Worm (Caenorhabditis elegans) whole organism, L1 larva: Measurements from ENCODE around the gene spe-49.

Source experiments
- C16A3.4 ChIP-seq: fragments of 150-350 bp; optimal IDR thresholded peaks from 2 replicates; lab custom pipeline; 2014; ENCODE audit warnings: missing biosample characterization, missing genetic modification characterization
- Y116A8C.19 ChIP-seq: sonication (generic microtip); optimal IDR thresholded peaks from 2 replicates; lab custom pipeline; 2016; ENCODE audit warnings: missing compliant biosample characterization, missing genetic modification characterization, borderline replicate concordance
- aha-1 ChIP-seq: fragments of 150-350 bp; optimal IDR thresholded peaks from 2 replicates; lab custom pipeline; 2014; ENCODE audit warnings: missing biosample characterization, missing genetic modification characterization
- alr-1 ChIP-seq: fragments of 200-800 bp; sonication (Bioruptor generic); optimal IDR thresholded peaks from 2 replicates; lab custom pipeline; 2018; ENCODE audit warnings: borderline replicate concordance, mild to moderate bottlenecking, missing genetic modification characterization, missing compliant biosample characterization
- aly-2 ChIP-seq: fragments of 150-350 bp; optimal IDR thresholded peaks from 2 replicates; lab custom pipeline; 2014; ENCODE audit warnings: missing biosample characterization, missing genetic modification characterization
- blmp-1 ChIP-seq: fragments of 150-350 bp; optimal IDR thresholded peaks from 2 replicates; lab custom pipeline; 2014; ENCODE audit warnings: missing biosample characterization, missing genetic modification characterization
- ceh-8 ChIP-seq: fragments of 200-800 bp; sonication (Bioruptor generic); optimal IDR thresholded peaks from 2 replicates; lab custom pipeline; 2018; ENCODE audit warnings: mild to moderate bottlenecking, missing genetic modification characterization, moderate library complexity, missing compliant biosample characterization
- ceh-90 ChIP-seq: sonication (generic microtip); optimal IDR thresholded peaks from 2 replicates; lab custom pipeline; 2016; ENCODE audit warnings: missing genetic modification characterization, missing compliant biosample characterization
- dsc-1 ChIP-seq: sonication (generic microtip); optimal IDR thresholded peaks from 2 replicates; lab custom pipeline; 2016; ENCODE audit warnings: mild to moderate bottlenecking, missing genetic modification characterization, missing compliant biosample characterization
- efl-1 ChIP-seq, 4 experiments: fragments of 150-350 bp; optimal IDR thresholded peaks in 3 of 4; peaks in 1 of 4; 1 replicate in 1 of 4; 2 replicates in 3 of 4; lab custom pipeline; 2014; ENCODE audit warnings: missing biosample characterization in 2 of 4, missing genetic modification characterization in 2 of 4, missing genetic modification reagents in 2 of 4
- elt-2 ChIP-seq: sonication (generic microtip); optimal IDR thresholded peaks from 2 replicates; lab custom pipeline; 2016; ENCODE audit warnings: missing genetic modification characterization, mild to moderate bottlenecking, inconsistent platforms, missing compliant biosample characterization, missing genetic modification reagents
- elt-3 ChIP-seq, 6 experiments: fragments of 150-350 bp in 1 of 6; sonication (generic microtip); optimal IDR thresholded peaks; 2 replicates each; lab custom pipeline; 2017 to 2018; ENCODE audit warnings: missing biosample characterization in 6 of 6, missing genetic modification characterization in 6 of 6, inconsistent platforms in 1 of 6
- ets-5 ChIP-seq: fragments of 200-800 bp; sonication (Bioruptor generic); IDR thresholded peaks from 2 replicates; pipeline ENCODE4 v1.3.6; 2022; ENCODE audit warnings: missing genetic modification characterization, missing compliant biosample characterization
- fkh-10 ChIP-seq: sonication (generic microtip); optimal IDR thresholded peaks from 2 replicates; lab custom pipeline; 2017; ENCODE audit warnings: missing biosample characterization, missing genetic modification reagents, missing genetic modification characterization
- fkh-4 ChIP-seq: sonication (generic microtip); optimal IDR thresholded peaks from 2 replicates; lab custom pipeline; 2016; ENCODE audit warnings: missing compliant biosample characterization, missing genetic modification characterization, borderline replicate concordance
- grh-1 ChIP-seq: fragments of 200-800 bp; sonication (Bioruptor generic); IDR thresholded peaks from 2 replicates; pipeline ENCODE4 v1.3.6; 2022; ENCODE audit warnings: missing genetic modification reagents, missing genetic modification characterization, missing compliant biosample characterization
- hpl-2 ChIP-seq: fragments of 150-350 bp; optimal IDR thresholded peaks from 2 replicates; lab custom pipeline; 2014; ENCODE audit warnings: missing biosample characterization, missing genetic modification reagents, missing genetic modification characterization
- irx-1 ChIP-seq: sonication (generic microtip); optimal IDR thresholded peaks from 2 replicates; lab custom pipeline; 2016; ENCODE audit warnings: missing genetic modification characterization, missing compliant biosample characterization
- jun-1 ChIP-seq: fragments of 150-350 bp; optimal IDR thresholded peaks from 2 replicates; lab custom pipeline; 2014; ENCODE audit warnings: missing biosample characterization, missing genetic modification reagents, missing genetic modification characterization
- lin-13 ChIP-seq: fragments of 150-350 bp; optimal IDR thresholded peaks from 2 replicates; lab custom pipeline; 2014; ENCODE audit warnings: missing biosample characterization, missing genetic modification reagents, missing genetic modification characterization
- lin-14 ChIP-seq: fragments of 200-800 bp; sonication (Bioruptor generic); optimal IDR thresholded peaks from 2 replicates; lab custom pipeline; 2018; ENCODE audit warnings: mild to moderate bottlenecking, missing genetic modification characterization, moderate library complexity, missing compliant biosample characterization
- lin-15B ChIP-seq: fragments of 150-350 bp; sonication (generic microtip); optimal IDR thresholded peaks from 3 replicates; lab custom pipeline; 2014; ENCODE audit warnings: missing biosample characterization, missing genetic modification characterization
- lin-35 ChIP-seq, 2 experiments: fragments of 150-350 bp; optimal IDR thresholded peaks; 2 replicates each; lab custom pipeline; 2014; ENCODE audit warnings: missing biosample characterization in 2 of 2, missing genetic modification characterization in 2 of 2, missing genetic modification reagents in 2 of 2
- lir-3 ChIP-seq: sonication (generic microtip); optimal IDR thresholded peaks from 2 replicates; lab custom pipeline; 2016; ENCODE audit warnings: mild to moderate bottlenecking, missing genetic modification characterization, moderate library complexity, missing compliant biosample characterization; ENCODE audit not compliant: poor library complexity
- lsy-2 ChIP-seq, 2 experiments: fragments of 150-350 bp; optimal IDR thresholded peaks; 2 replicates each; lab custom pipeline; 2014; ENCODE audit warnings: missing biosample characterization in 2 of 2, missing genetic modification characterization in 2 of 2
- mdl-1 ChIP-seq, 2 experiments: fragments of 150-350 bp; optimal IDR thresholded peaks; 2 replicates each; lab custom pipeline; 2014 to 2017; ENCODE audit warnings: missing biosample characterization in 2 of 2, missing genetic modification characterization in 2 of 2, inconsistent platforms in 1 of 2
- mef-2 ChIP-seq: fragments of 150-350 bp; optimal IDR thresholded peaks from 2 replicates; lab custom pipeline; 2014; ENCODE audit warnings: missing biosample characterization, missing genetic modification characterization
- mep-1 ChIP-seq: fragments of 150-350 bp; optimal IDR thresholded peaks from 2 replicates; lab custom pipeline; 2014; ENCODE audit warnings: missing biosample characterization, missing genetic modification characterization
- nhr-19 ChIP-seq: fragments of 200-800 bp; sonication (Bioruptor generic); conservative IDR thresholded peaks from 2 replicates; pipeline ENCODE4 v1.3.6; 2022; ENCODE audit warnings: missing genetic modification characterization, missing compliant biosample characterization
- nhr-20 ChIP-seq: sonication (generic microtip); optimal IDR thresholded peaks from 2 replicates; lab custom pipeline; 2016; ENCODE audit warnings: mild to moderate bottlenecking, missing genetic modification characterization, missing compliant biosample characterization
- nhr-237 ChIP-seq: fragments of 150-350 bp; optimal IDR thresholded peaks from 2 replicates; lab custom pipeline; 2014; ENCODE audit warnings: missing biosample characterization, missing genetic modification characterization
- nhr-28 ChIP-seq: fragments of 150-350 bp; optimal IDR thresholded peaks from 2 replicates; lab custom pipeline; 2014; ENCODE audit warnings: missing biosample characterization, missing genetic modification characterization
- nhr-47 ChIP-seq: sonication (generic microtip); optimal IDR thresholded peaks from 2 replicates; lab custom pipeline; 2016; ENCODE audit warnings: mild to moderate bottlenecking, missing genetic modification characterization, moderate library complexity, missing compliant biosample characterization
- nhr-71 ChIP-seq: sonication (generic microtip); optimal IDR thresholded peaks from 2 replicates; lab custom pipeline; 2016; ENCODE audit warnings: mild to moderate bottlenecking, missing genetic modification characterization, moderate library complexity, missing compliant biosample characterization
- nhr-76 ChIP-seq: sonication (generic microtip); optimal IDR thresholded peaks from 2 replicates; lab custom pipeline; 2017; ENCODE audit warnings: missing biosample characterization, missing genetic modification characterization
- nhr-77 ChIP-seq: fragments of 150-350 bp; optimal IDR thresholded peaks from 2 replicates; lab custom pipeline; 2014; ENCODE audit warnings: missing biosample characterization, missing genetic modification characterization
- nhr-85 ChIP-seq: sonication (generic microtip); peaks from one replicate; lab custom pipeline; 2016; ENCODE audit warnings: missing genetic modification characterization, inconsistent platforms, missing compliant biosample characterization
- nhr-90 ChIP-seq: sonication (generic microtip); optimal IDR thresholded peaks from 2 replicates; lab custom pipeline; 2016; ENCODE audit warnings: mild to moderate bottlenecking, missing genetic modification characterization, missing compliant biosample characterization; ENCODE audit not compliant: poor library complexity
- pag-3 ChIP-seq: sonication (generic microtip); optimal IDR thresholded peaks from 2 replicates; lab custom pipeline; 2017; ENCODE audit warnings: missing genetic modification characterization, mild to moderate bottlenecking, missing compliant biosample characterization, antibody characterized with exemption, borderline replicate concordance; ENCODE audit not compliant: insufficient read depth
- pax-3 ChIP-seq: fragments of 200-800 bp; sonication (Bioruptor generic); optimal IDR thresholded peaks from 2 replicates; lab custom pipeline; 2018; ENCODE audit warnings: mild to moderate bottlenecking, missing genetic modification characterization, moderate library complexity, missing compliant biosample characterization
- pqm-1 ChIP-seq: sonication (generic microtip); optimal IDR thresholded peaks from 3 replicates; lab custom pipeline; 2017; ENCODE audit warnings: missing biosample characterization, missing genetic modification characterization
- snu-23 ChIP-seq: sonication (generic microtip); optimal IDR thresholded peaks from 2 replicates; lab custom pipeline; 2016; ENCODE audit warnings: missing genetic modification characterization, missing compliant biosample characterization
- sox-4 ChIP-seq: sonication (generic microtip); optimal IDR thresholded peaks from 2 replicates; lab custom pipeline; 2016; ENCODE audit warnings: missing genetic modification characterization, missing compliant biosample characterization
- sptf-1 ChIP-seq: fragments of 150-350 bp; optimal IDR thresholded peaks from 2 replicates; lab custom pipeline; 2014; ENCODE audit warnings: missing biosample characterization, missing genetic modification characterization
- sup-37 ChIP-seq: fragments of 200-800 bp; sonication (Bioruptor generic); optimal IDR thresholded peaks from 2 replicates; lab custom pipeline; 2018; ENCODE audit warnings: mild to moderate bottlenecking, missing genetic modification characterization, missing compliant biosample characterization
- tlp-1 ChIP-seq: fragments of 150-350 bp; optimal IDR thresholded peaks from 2 replicates; lab custom pipeline; 2014; ENCODE audit warnings: missing biosample characterization, missing genetic modification characterization
- unc-130 ChIP-seq: fragments of 150-350 bp; optimal IDR thresholded peaks from 2 replicates; lab custom pipeline; 2017; ENCODE audit warnings: missing biosample characterization, missing genetic modification characterization, inconsistent platforms
- xbp-1 ChIP-seq: sonication (generic microtip); optimal IDR thresholded peaks from 2 replicates; lab custom pipeline; 2016; ENCODE audit warnings: missing genetic modification characterization, missing compliant biosample characterization
- zag-1 ChIP-seq: fragments of 150-350 bp; optimal IDR thresholded peaks from 2 replicates; lab custom pipeline; 2014; ENCODE audit warnings: missing biosample characterization, missing genetic modification characterization
- zip-4 ChIP-seq: fragments of 200-800 bp; sonication (Bioruptor generic); optimal IDR thresholded peaks from 2 replicates; lab custom pipeline; 2018; ENCODE audit warnings: mild to moderate bottlenecking, missing genetic modification characterization, moderate library complexity, missing compliant biosample characterization

Gene spe-49

DNA sequence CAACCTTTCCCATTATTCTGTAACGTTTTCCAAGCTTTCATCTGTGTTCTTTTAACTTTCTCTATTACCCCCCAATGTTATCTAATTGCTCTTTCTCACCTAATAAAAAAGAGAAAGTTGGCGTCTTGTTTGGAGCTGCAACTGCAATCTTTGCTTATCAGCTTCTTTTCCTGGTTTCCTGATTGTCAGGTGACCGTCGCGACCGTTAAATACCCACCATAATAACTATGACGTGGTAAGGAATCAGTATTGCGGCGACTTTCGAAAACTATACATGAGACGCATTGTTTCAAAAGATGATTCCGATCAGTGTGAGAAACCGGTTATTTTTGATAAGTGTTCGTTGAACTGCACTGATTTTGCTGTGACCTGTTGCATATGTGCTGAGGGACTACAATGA lies 6.0 kb upstream of the spe-49 start:
- TF ChIP-seq grh-1 (GFP tag; lab: Robert Waterston, UW) (peak; percentile 63), nhr-19 (GFP tag; lab: Robert Waterston, UW) (peak; percentile 39), snu-23 (GFP tag; lab: Kevin White, UChicago) (no peak), mdl-1 (tag; optimal IDR thresholded peaks at IDR 0.05; lab: Kevin White, UChicago) (peak in 1 of 2 experiments; percentile 13), nhr-20 (peak; percentile 65), blmp-1 (tag; lab: Kevin White, UChicago) (peak; percentile 71), pax-3 (tag; lab: Kevin White, UChicago) (no peak), mef-2 (tag; lab: Kevin White, UChicago) (no peak), efl-1 (optimal IDR thresholded peaks at IDR 0.05; lab: Kevin White, UChicago) (no peak), efl-1 (GFP tag; optimal IDR thresholded peaks at IDR 0.05 in 1 of 2; lab: Kevin White, UChicago) (peak in 1 of 2 experiments; percentile 59), tlp-1 (tag; lab: Kevin White, UChicago) (no peak), alr-1 (tag; lab: Kevin White, UChicago) (no peak), lin-14 (peak; percentile 39), nhr-71 (tag; lab: Kevin White, UChicago) (peak; percentile 68), aha-1 (tag; lab: Kevin White, UChicago) (no peak), pqm-1 (tag; lab: Kevin White, UChicago) (peak; percentile 65), sup-37 (GFP tag; lab: Kevin White, UChicago) (no peak), dsc-1 (tag; lab: Kevin White, UChicago) (no peak), sptf-1 (tag; lab: Kevin White, UChicago) (no peak), zip-4 (no peak), nhr-28 (tag; lab: Kevin White, UChicago) (no peak), lin-35 (GFP tag; optimal IDR thresholded peaks at IDR 0.05; lab: Kevin White, UChicago) (peak in 1 of 2 experiments; percentile 61), elt-2 (peak; percentile 95), lin-15B (tag; lab: Kevin White, UChicago) (no peak), unc-130 (no peak), sox-4 (no peak), pag-3 (tag; lab: Kevin White, UChicago) (no peak), elt-3 (tag; optimal IDR thresholded peaks at IDR 0.05; lab: Kevin White, UChicago) (peak in 1 of 6 experiments; percentile 69), nhr-85 (peak; percentile 72), nhr-90 (peak; percentile 25), nhr-237 (no peak), fkh-10 (GFP tag; lab: Kevin White, UChicago) (no peak), mep-1 (tag; lab: Kevin White, UChicago) (no peak), jun-1 (tag; lab: Kevin White, UChicago) (peak; percentile 39), lsy-2 (tag; optimal IDR thresholded peaks at IDR 0.05; lab: Kevin White, UChicago) (peak in 1 of 2 experiments; percentile 18)

DNA sequence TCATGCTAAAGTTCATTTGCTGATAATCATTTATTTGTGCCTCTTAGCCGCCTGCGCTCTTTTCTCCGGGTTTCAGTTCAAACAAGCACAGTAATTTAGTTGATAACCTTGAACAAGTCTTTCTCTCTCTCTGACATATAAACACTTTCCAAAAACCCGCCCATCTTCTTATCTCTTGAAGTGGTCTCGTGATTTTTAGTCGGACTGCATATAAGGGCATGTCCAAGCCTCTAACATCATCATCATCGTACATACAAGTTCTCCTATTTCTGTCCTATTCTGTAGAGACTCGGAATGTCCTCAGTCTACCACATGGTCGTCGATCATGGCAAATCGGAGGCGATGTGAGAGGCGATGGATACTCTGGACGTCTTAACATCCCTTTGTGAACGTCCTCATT lies 5.0 kb upstream of the spe-49 start, which contains the start of gene F31F7.1:
TSS of gene F31F7.1 (plus strand) at position 235 of the 400 bp plus-strand sequence.
- no peak for TF ChIP-seq zag-1 (tag; lab: Kevin White, UChicago)
- peak; percentile 3 for TF ChIP-seq nhr-47
- TF ChIP-seq fkh-4 (tag; lab: Kevin White, UChicago) = no peak
- TF ChIP-seq snu-23 (GFP tag; lab: Kevin White, UChicago) = peak; percentile 57
- TF ChIP-seq nhr-237 = no peak
- TF ChIP-seq lin-14 = peak; percentile 69
- peak; percentile 95 for TF ChIP-seq elt-2
- TF ChIP-seq ceh-90 = no peak
- TF ChIP-seq xbp-1 (tag; lab: Kevin White, UChicago) = no peak
- TF ChIP-seq aly-2 (tag; lab: Kevin White, UChicago) = no peak
- no peak for TF ChIP-seq tlp-1 (tag; lab: Kevin White, UChicago)
- no peak for TF ChIP-seq pag-3 (tag; lab: Kevin White, UChicago)
- no peak for TF ChIP-seq sox-4
- no peak for TF ChIP-seq ets-5
- TF ChIP-seq Y116A8C.19 = no peak
- no peak for TF ChIP-seq irx-1 (tag; lab: Kevin White, UChicago)
- peak in 1 of 2 experiments; percentile 75 for TF ChIP-seq lin-35 (GFP tag; optimal IDR thresholded peaks at IDR 0.05; lab: Kevin White, UChicago)
- TF ChIP-seq lin-13 (GFP tag; lab: Kevin White, UChicago) = no peak
- no peak for TF ChIP-seq ceh-8 (GFP tag; lab: Kevin White, UChicago)
- TF ChIP-seq pqm-1 (tag; lab: Kevin White, UChicago) = no peak
- no peak for TF ChIP-seq alr-1 (tag; lab: Kevin White, UChicago)
- TF ChIP-seq aha-1 (tag; lab: Kevin White, UChicago) = no peak
- no peak for TF ChIP-seq nhr-76
- no peak for TF ChIP-seq hpl-2 (GFP tag; lab: Kevin White, UChicago)
- TF ChIP-seq blmp-1 (tag; lab: Kevin White, UChicago) = peak; percentile 31
- peak; percentile 91 for TF ChIP-seq nhr-85
- no peak for TF ChIP-seq lir-3 (tag; lab: Kevin White, UChicago)
- TF ChIP-seq nhr-77 (tag; lab: Kevin White, UChicago) = peak; percentile 25
- peak; percentile 25 for TF ChIP-seq C16A3.4
